Worm (Caenorhabditis elegans): ENCODE results near the gene ubc-24.

- TF ChIP-seq elt-3 (tag; optimal IDR thresholded peaks at IDR 0.05): no peak
- TF ChIP-seq tbx-2 (tag; optimal IDR thresholded peaks at IDR 0.05): no peak
These were observed 14.7 kb upstream of the ubc-24 start, which contains the start of gene F49E12.10 for ce11 chrII:8390751-8391150.
